Fruit fly (Drosophila melanogaster): ENCODE data around the gene U2af50.

- no peak for TF ChIP-seq CG8478 (optimal IDR thresholded peaks at IDR 0.05)
- TF ChIP-seq CTCF (optimal IDR thresholded peaks at IDR 0.05): no peak
Observed at dm6 chrX:16331562-16332233, 27.1 kb downstream of the U2af50 start.

Data from S2 (cell line).